Worm (Caenorhabditis elegans) whole organism, L4/young adult: ENCODE results near the gene col-138.

ENCODE experiments used
- W03F9.2 ChIP-seq: fragments of 150-350 bp; optimal IDR thresholded peaks from 2 replicates; lab custom pipeline; 2014; ENCODE audit warnings: missing biosample characterization, missing genetic modification characterization
- dao-5 ChIP-seq: sonication (generic microtip); optimal IDR thresholded peaks from 2 replicates; lab custom pipeline; 2016; ENCODE audit warnings: missing genotype, missing genetic modification characterization, moderate library complexity, missing compliant biosample characterization
- him-1 ChIP-seq: sonication (generic microtip); optimal IDR thresholded peaks from 2 replicates; lab custom pipeline; 2016; ENCODE audit warnings: missing genotype, missing genetic modification reagents, missing genetic modification characterization, missing compliant biosample characterization

DNA sequence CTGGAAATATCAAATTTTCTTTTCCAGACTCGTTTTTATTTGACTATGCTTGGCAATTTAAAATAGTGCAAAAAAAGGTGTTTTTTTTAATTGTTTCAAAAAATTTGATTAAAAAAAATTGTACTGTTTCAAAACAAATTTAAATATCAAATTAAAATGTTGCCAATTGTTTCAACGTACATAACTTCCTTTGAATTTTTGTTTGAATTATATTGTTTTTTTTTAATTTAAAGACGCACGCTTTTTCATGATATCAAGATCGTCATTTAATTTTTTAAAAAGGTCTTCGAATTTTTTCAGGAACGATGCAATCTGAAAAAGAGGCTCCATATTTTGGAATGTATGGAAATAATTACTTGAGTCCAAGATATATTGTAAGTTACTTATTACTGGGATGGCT is 39.9 kb upstream of the col-138 start, which contains the start of gene Y116A8B.4:
- TF ChIP-seq W03F9.2: no peak
- no peak for TF ChIP-seq him-1 (tag; lab: Kevin White, UChicago)
- TF ChIP-seq dao-5 (tag; lab: Kevin White, UChicago): no peak
